Worm (Caenorhabditis elegans): ENCODE measurements around the gene Y48A6B.8.

The Y48A6B.8 gene

ce11 chrIII:11054032-11054431 is 24.8 kb upstream of the Y48A6B.8 start:
- no peak for TF ChIP-seq set-16 (GFP tag; IDR thresholded peaks at IDR 0.05)
- TF ChIP-seq lin-29 (GFP tag; IDR thresholded peaks at IDR 0.05): no peak
- TF ChIP-seq cey-2 (tag; optimal IDR thresholded peaks at IDR 0.05; ENCODE audit: borderline replicate concordance, insufficient read depth): no peak
- TF ChIP-seq lin-1 (GFP tag; IDR thresholded peaks at IDR 0.05): no peak
- TF ChIP-seq ceh-82 (tag; optimal IDR thresholded peaks at IDR 0.05): no peak
- no peak for TF ChIP-seq lim-7 (GFP tag; IDR thresholded peaks at IDR 0.05)

ce11 chrIII:11053603-11054002 is 24.4 kb upstream of the Y48A6B.8 start:
- no peak for TF ChIP-seq madf-5 (GFP tag; IDR thresholded peaks at IDR 0.05)
- peak; percentile 91 for TF ChIP-seq aha-1 (tag)
- no peak for TF ChIP-seq nhr-25 (tag; optimal IDR thresholded peaks at IDR 0.05; ENCODE audit: borderline replicate concordance, insufficient read depth)

ce11 chrIII:11050658-11051118 is 21.5 kb upstream of the Y48A6B.8 start:
- TF ChIP-seq ceh-32 (tag; optimal IDR thresholded peaks at IDR 0.05; ENCODE audit: poor library complexity): no peak
- TF ChIP-seq ceh-62 (tag; optimal IDR thresholded peaks at IDR 0.05): no peak
- no peak for TF ChIP-seq egl-27 (tag; optimal IDR thresholded peaks at IDR 0.05)
- no peak for TF ChIP-seq nhr-42 (GFP tag; IDR thresholded peaks at IDR 0.05)
- no peak for TF ChIP-seq spr-3 (GFP tag; optimal IDR thresholded peaks at IDR 0.05)
- TF ChIP-seq nhr-237 (tag; optimal IDR thresholded peaks at IDR 0.05): no peak
- TF ChIP-seq dmd-9 (GFP tag; IDR thresholded peaks at IDR 0.05): no peak
- no peak for TF ChIP-seq tra-1 (GFP tag; IDR thresholded peaks at IDR 0.05)
- TF ChIP-seq daf-12 (tag; optimal IDR thresholded peaks at IDR 0.05): no peak
- TF ChIP-seq gei-8 (GFP tag; optimal IDR thresholded peaks at IDR 0.05): no peak
- peak; percentile 97 for TF ChIP-seq aha-1 (tag)
- TF ChIP-seq saeg-2 (GFP tag; IDR thresholded peaks at IDR 0.05): no peak
- no peak for TF ChIP-seq ces-1 (GFP tag; optimal IDR thresholded peaks at IDR 0.05)
- TF ChIP-seq zfp-2 (tag; optimal IDR thresholded peaks at IDR 0.05): no peak
- TF ChIP-seq Y105C5A.15 (GFP tag; IDR thresholded peaks at IDR 0.05): no peak
- peak; percentile 80 for TF ChIP-seq dve-1 (tag; optimal IDR thresholded peaks at IDR 0.05; ENCODE audit: insufficient read depth)
- TF ChIP-seq ctbp-1 (GFP tag; IDR thresholded peaks at IDR 0.05): no peak
- no peak for TF ChIP-seq nhr-11 (tag; optimal IDR thresholded peaks at IDR 0.05)
- TF ChIP-seq nhr-25 (tag; optimal IDR thresholded peaks at IDR 0.05; ENCODE audit: borderline replicate concordance, insufficient read depth): no peak
- TF ChIP-seq F49E8.2 (tag; optimal IDR thresholded peaks at IDR 0.05; ENCODE audit: borderline replicate concordance): no peak
- no peak for TF ChIP-seq madf-5 (GFP tag; IDR thresholded peaks at IDR 0.05)
- no peak for TF ChIP-seq F26F4.8 (GFP tag; conservative IDR thresholded peaks at IDR 0.05)
- no peak for TF ChIP-seq lim-7 (GFP tag; IDR thresholded peaks at IDR 0.05)
- no peak for TF ChIP-seq zfp-3 (GFP tag; conservative IDR thresholded peaks at IDR 0.05)
- TF ChIP-seq skn-1 (tag; optimal IDR thresholded peaks at IDR 0.05): no peak
- TF ChIP-seq mxl-3 (GFP tag; optimal IDR thresholded peaks at IDR 0.05): no peak
- peak; percentile 55 for TF ChIP-seq nhr-77 (tag; optimal IDR thresholded peaks at IDR 0.05)
- TF ChIP-seq ceh-28 (tag; optimal IDR thresholded peaks at IDR 0.05): no peak
- no peak for TF ChIP-seq unc-39 (tag; optimal IDR thresholded peaks at IDR 0.05)
- no peak for TF ChIP-seq arid-1 (GFP tag; conservative IDR thresholded peaks at IDR 0.05)
- TF ChIP-seq dpl-1 (GFP tag; optimal IDR thresholded peaks at IDR 0.05): no peak
- TF ChIP-seq duxl-1 (tag; optimal IDR thresholded peaks at IDR 0.05; ENCODE audit: poor library complexity): no peak
- TF ChIP-seq dmd-8 (GFP tag; IDR thresholded peaks at IDR 0.05): no peak
- no peak for TF ChIP-seq attf-4 (tag; optimal IDR thresholded peaks at IDR 0.05)
- no peak for TF ChIP-seq nhr-6 (tag; optimal IDR thresholded peaks at IDR 0.05)
- no peak for TF ChIP-seq nhr-48 (tag; optimal IDR thresholded peaks at IDR 0.05)
- no peak for TF ChIP-seq mdt-29 (GFP tag; IDR thresholded peaks at IDR 0.05)
- TF ChIP-seq ceh-82 (tag; optimal IDR thresholded peaks at IDR 0.05): no peak
- no peak for TF ChIP-seq ceh-44 (GFP tag; IDR thresholded peaks at IDR 0.05)
- TF ChIP-seq ztf-11 (tag; optimal IDR thresholded peaks at IDR 0.05): no peak
- no peak for TF ChIP-seq ZK546.5 (tag; optimal IDR thresholded peaks at IDR 0.05)
- no peak for TF ChIP-seq D1046.2 (GFP tag; IDR thresholded peaks at IDR 0.05)
- TF ChIP-seq lir-3 (tag; optimal IDR thresholded peaks at IDR 0.05): no peak
- no peak for TF ChIP-seq fkh-10 (GFP tag; optimal IDR thresholded peaks at IDR 0.05)
